Fruit fly (Drosophila melanogaster) whole organism, embryonic: Measurements from ENCODE around the gene CG8671.

Experiments
- Aef1 ChIP-seq: fragments of 200-800 bp; sonication (Bioruptor generic); IDR thresholded peaks from 3 replicates; pipeline ENCODE4 v1.3.6; 2022; ENCODE audit warnings: missing biosample characterization, missing genetic modification characterization
- Atf3 ChIP-seq: fragments of 200-800 bp; sonication (Bioruptor generic); optimal IDR thresholded peaks from 3 replicates; lab custom pipeline; 2016; ENCODE audit warnings: missing biosample characterization, missing genetic modification characterization
- Atf6 ChIP-seq: fragments of 200-800 bp; sonication (Bioruptor generic); IDR thresholded peaks from 2 replicates; pipeline ENCODE4 v1.3.6; 2022; ENCODE audit warnings: missing biosample characterization, missing genetic modification characterization
- B-H2 ChIP-seq: fragments of 200-800 bp; sonication (Bioruptor generic); optimal IDR thresholded peaks from 2 replicates; lab custom pipeline; 2018; ENCODE audit warnings: missing biosample characterization, mild to moderate bottlenecking, missing genetic modification characterization
- C15 ChIP-seq: fragments of 200-800 bp; sonication (Bioruptor generic); IDR thresholded peaks from 3 replicates; pipeline ENCODE4 v1.3.6; 2022; ENCODE audit warnings: missing biosample characterization, missing genetic modification characterization
- CG10147 ChIP-seq: fragments of 200-800 bp; sonication (Bioruptor generic); optimal IDR thresholded peaks from 2 replicates; lab custom pipeline; 2019; ENCODE audit warnings: missing biosample characterization, mild to moderate bottlenecking, missing genetic modification characterization, moderate library complexity
- CG11723 ChIP-seq: fragments of 200-800 bp; sonication (Bioruptor generic); optimal IDR thresholded peaks from 2 replicates; lab custom pipeline; 2017; ENCODE audit warnings: missing biosample characterization, mild to moderate bottlenecking, missing genetic modification characterization
- CG12942 ChIP-seq: fragments of 200-800 bp; sonication (Bioruptor generic); optimal IDR thresholded peaks from 3 replicates; lab custom pipeline; 2016; ENCODE audit warnings: missing biosample characterization, missing genetic modification characterization
- CG15269 ChIP-seq: fragments of 200-800 bp; sonication (Bioruptor generic); optimal IDR thresholded peaks from 2 replicates; lab custom pipeline; 2018; ENCODE audit warnings: missing biosample characterization, mild to moderate bottlenecking, missing genetic modification characterization, moderate library complexity
- CG17385 ChIP-seq: fragments of 200-800 bp; sonication (Bioruptor generic); optimal IDR thresholded peaks from 3 replicates; lab custom pipeline; 2018; ENCODE audit warnings: missing biosample characterization, mild to moderate bottlenecking, missing genetic modification characterization
- CG18764 ChIP-seq: fragments of 200-800 bp; sonication (Bioruptor generic); optimal IDR thresholded peaks from 3 replicates; lab custom pipeline; 2016; ENCODE audit warnings: missing biosample characterization, missing genetic modification characterization
- CG31224 ChIP-seq: fragments of 200-800 bp; sonication (Bioruptor generic); IDR thresholded peaks from 2 replicates; pipeline ENCODE4 v1.3.6; 2022; ENCODE audit warnings: missing biosample characterization, missing genetic modification characterization
- CG34376 ChIP-seq: fragments of 200-800 bp; sonication (Bioruptor generic); optimal IDR thresholded peaks from 2 replicates; lab custom pipeline; 2018; ENCODE audit warnings: missing biosample characterization, mild to moderate bottlenecking, missing genetic modification characterization
- CG4328 ChIP-seq: fragments of 200-800 bp; sonication (Bioruptor generic); optimal IDR thresholded peaks from 3 replicates; lab custom pipeline; 2017; ENCODE audit warnings: missing biosample characterization, missing genetic modification reagents, missing genetic modification characterization
- CG6683 ChIP-seq: fragments of 200-800 bp; sonication (Bioruptor generic); optimal IDR thresholded peaks from 2 replicates; lab custom pipeline; 2017; ENCODE audit warnings: missing biosample characterization, mild to moderate bottlenecking, missing genetic modification characterization, missing genetic modification reagents
- CG6765 ChIP-seq: fragments of 200-800 bp; sonication (Bioruptor generic); optimal IDR thresholded peaks from 3 replicates; lab custom pipeline; 2017; ENCODE audit warnings: missing biosample characterization, mild to moderate bottlenecking, missing genetic modification characterization
- CG6854 ChIP-seq: fragments of 200-800 bp; sonication (Bioruptor generic); optimal IDR thresholded peaks from 3 replicates; lab custom pipeline; 2017; ENCODE audit warnings: missing biosample characterization, mild to moderate bottlenecking, missing genetic modification characterization
- CG9609 ChIP-seq: fragments of 200-800 bp; sonication (Bioruptor generic); optimal IDR thresholded peaks from 3 replicates; lab custom pipeline; 2016; ENCODE audit warnings: missing biosample characterization, missing genetic modification characterization
- CG9932 ChIP-seq: fragments of 200-800 bp; sonication (Bioruptor generic); IDR thresholded peaks from 2 replicates; pipeline ENCODE4 v1.3.6; 2022; ENCODE audit warnings: missing biosample characterization, missing genetic modification characterization
- Deaf1 ChIP-seq: fragments of 200-800 bp; optimal IDR thresholded peaks from 3 replicates; lab custom pipeline; 2019; ENCODE audit warnings: missing biosample characterization, mild to moderate bottlenecking, missing genetic modification characterization, moderate library complexity
- Dfd ChIP-seq, 2 experiments: fragments of >200 bp; optimal IDR thresholded peaks; 2 replicates each; lab custom pipeline; 2017; ENCODE audit warnings: missing biosample characterization in 2 of 2, missing genetic modification characterization in 2 of 2
- HLH3B ChIP-seq: fragments of 200-800 bp; sonication (Bioruptor generic); IDR thresholded peaks from 2 replicates; pipeline ENCODE4 v1.3.6; 2022; ENCODE audit warnings: missing biosample characterization, missing genetic modification characterization
- HLH54F ChIP-seq: fragments of 200-800 bp; sonication (Bioruptor generic); optimal IDR thresholded peaks from 3 replicates; lab custom pipeline; 2016; ENCODE audit warnings: missing biosample characterization, missing genetic modification characterization
- HmgZ ChIP-seq: fragments of 200-800 bp; sonication (Bioruptor generic); optimal IDR thresholded peaks from 2 replicates; lab custom pipeline; 2018; ENCODE audit warnings: missing biosample characterization, mild to moderate bottlenecking, missing genetic modification characterization
- Hmr ChIP-seq: fragments of 200-800 bp; sonication (Bioruptor generic); optimal IDR thresholded peaks from 3 replicates; lab custom pipeline; 2017; ENCODE audit warnings: mild to moderate bottlenecking, missing biosample characterization, missing genetic modification reagents, missing genetic modification characterization
- Lim3 ChIP-seq: fragments of 200-800 bp; sonication (Bioruptor generic); IDR thresholded peaks from 2 replicates; pipeline ENCODE4 v1.3.6; 2022; ENCODE audit warnings: missing biosample characterization, missing genetic modification characterization
- Nf-YA ChIP-seq: fragments of 200-800 bp; sonication (Bioruptor generic); IDR thresholded peaks from 2 replicates; pipeline ENCODE4 v1.3.6; 2022; ENCODE audit warnings: missing biosample characterization, missing genetic modification characterization
- NfI ChIP-seq: fragments of 200-800 bp; sonication (Bioruptor generic); optimal IDR thresholded peaks from 3 replicates; lab custom pipeline; 2018; ENCODE audit warnings: missing biosample characterization, mild to moderate bottlenecking, missing genetic modification characterization, moderate library complexity
- Sox102F ChIP-seq: fragments of 200-800 bp; sonication (Bioruptor generic); optimal IDR thresholded peaks from 2 replicates; lab custom pipeline; 2018; ENCODE audit warnings: missing biosample characterization, mild to moderate bottlenecking, missing genetic modification characterization, moderate library complexity
- Ssrp ChIP-seq: fragments of 200-800 bp; sonication (Bioruptor generic); optimal IDR thresholded peaks from 2 replicates; lab custom pipeline; 2018; ENCODE audit warnings: missing biosample characterization, mild to moderate bottlenecking, missing genetic modification characterization, moderate library complexity
- al ChIP-seq: fragments of 200-800 bp; sonication (Bioruptor generic); IDR thresholded peaks from 2 replicates; pipeline ENCODE4 v1.3.6; 2022; ENCODE audit warnings: missing biosample characterization, missing genetic modification characterization
- amos ChIP-seq: fragments of 200-800 bp; sonication (Bioruptor generic); IDR thresholded peaks from 2 replicates; pipeline ENCODE4 v1.3.6; 2022; ENCODE audit warnings: missing biosample characterization, missing genetic modification characterization; ENCODE audit not compliant: partially characterized antibody
- cad ChIP-seq: fragments of >200 bp; optimal IDR thresholded peaks from 2 replicates; lab custom pipeline; 2017; ENCODE audit warnings: missing biosample characterization, missing genetic modification characterization
- chif ChIP-seq, 2 experiments: fragments of 200-800 bp; sonication (Bioruptor generic); optimal IDR thresholded peaks; 3 replicates each; lab custom pipeline; 2016; ENCODE audit warnings: missing biosample characterization in 2 of 2, missing genetic modification characterization in 2 of 2
- dati ChIP-seq: fragments of 200-800 bp; sonication (Bioruptor generic); IDR thresholded peaks from 2 replicates; pipeline ENCODE4 v1.3.6; 2022; ENCODE audit warnings: missing biosample characterization, missing genetic modification characterization
- dmrt11E ChIP-seq: fragments of 200-800 bp; sonication (Bioruptor generic); optimal IDR thresholded peaks from 3 replicates; lab custom pipeline; 2018; ENCODE audit warnings: missing biosample characterization, mild to moderate bottlenecking, missing genetic modification characterization, moderate library complexity
- dpn ChIP-seq, 2 experiments: fragments of 200-800 bp; sonication (Bioruptor generic); optimal IDR thresholded peaks; 3 replicates each; lab custom pipeline; 2016; ENCODE audit warnings: missing biosample characterization in 2 of 2, missing genetic modification characterization in 2 of 2
- dysf ChIP-seq: fragments of 200-800 bp; sonication (Bioruptor generic); IDR thresholded peaks from 3 replicates; pipeline ENCODE4 v1.3.6; 2022; ENCODE audit warnings: missing biosample characterization, missing genetic modification characterization
- ftz-f1 ChIP-seq: fragments of 200-800 bp; sonication (Bioruptor generic); optimal IDR thresholded peaks from 2 replicates; lab custom pipeline; 2016; ENCODE audit warnings: missing biosample characterization, missing genetic modification characterization
- gcm ChIP-seq: fragments of 200-800 bp; sonication (Bioruptor generic); optimal IDR thresholded peaks from 2 replicates; lab custom pipeline; 2019; ENCODE audit warnings: missing biosample characterization, mild to moderate bottlenecking, missing genetic modification characterization, moderate library complexity
- klu ChIP-seq: fragments of 200-800 bp; sonication (Bioruptor generic); IDR thresholded peaks from 2 replicates; pipeline ENCODE4 v1.3.6; 2022; ENCODE audit warnings: missing biosample characterization, missing genetic modification characterization
- mirr ChIP-seq: fragments of 200-800 bp; sonication (Bioruptor generic); optimal IDR thresholded peaks from 3 replicates; lab custom pipeline; 2018; ENCODE audit warnings: missing biosample characterization, mild to moderate bottlenecking, missing genetic modification characterization
- nmo ChIP-seq: fragments of 200-800 bp; sonication (Bioruptor generic); optimal IDR thresholded peaks from 2 replicates; lab custom pipeline; 2018; ENCODE audit warnings: missing biosample characterization, mild to moderate bottlenecking, missing genetic modification characterization, moderate library complexity
- prd ChIP-seq, 3 experiments: fragments of >200 bp in 2 of 3; fragments of 200-800 bp in 1 of 3; sonication (Bioruptor generic) in 1 of 3; optimal IDR thresholded peaks in 2 of 3; IDR thresholded peaks in 1 of 3; 2 replicates in 2 of 3; 3 replicates in 1 of 3; pipeline versions ENCODE4 v1.3.6 to Lab custom; 2017 to 2022; ENCODE audit warnings: missing biosample characterization in 1 of 3, missing genetic modification characterization in 1 of 3
- psq ChIP-seq: fragments of 200-800 bp; sonication (Bioruptor generic); optimal IDR thresholded peaks from 2 replicates; lab custom pipeline; 2017; ENCODE audit warnings: missing biosample characterization, missing genetic modification characterization
- stwl ChIP-seq: fragments of 200-800 bp; sonication (Bioruptor generic); optimal IDR thresholded peaks from 3 replicates; lab custom pipeline; 2018; ENCODE audit warnings: missing biosample characterization, mild to moderate bottlenecking, missing genetic modification characterization, moderate library complexity
- tap ChIP-seq: fragments of 200-800 bp; optimal IDR thresholded peaks from 3 replicates; lab custom pipeline; 2019; ENCODE audit warnings: missing biosample characterization, mild to moderate bottlenecking, missing genetic modification characterization, moderate library complexity
- tio ChIP-seq: fragments of 200-800 bp; sonication (Bioruptor generic); optimal IDR thresholded peaks from 2 replicates; lab custom pipeline; 2017; ENCODE audit warnings: missing biosample characterization, missing genetic modification characterization, inconsistent platforms
- unpg ChIP-seq: fragments of 200-800 bp; sonication (Bioruptor generic); optimal IDR thresholded peaks from 3 replicates; lab custom pipeline; 2018; ENCODE audit warnings: missing biosample characterization, mild to moderate bottlenecking, missing genetic modification characterization, moderate library complexity

The CG8671 gene

DNA sequence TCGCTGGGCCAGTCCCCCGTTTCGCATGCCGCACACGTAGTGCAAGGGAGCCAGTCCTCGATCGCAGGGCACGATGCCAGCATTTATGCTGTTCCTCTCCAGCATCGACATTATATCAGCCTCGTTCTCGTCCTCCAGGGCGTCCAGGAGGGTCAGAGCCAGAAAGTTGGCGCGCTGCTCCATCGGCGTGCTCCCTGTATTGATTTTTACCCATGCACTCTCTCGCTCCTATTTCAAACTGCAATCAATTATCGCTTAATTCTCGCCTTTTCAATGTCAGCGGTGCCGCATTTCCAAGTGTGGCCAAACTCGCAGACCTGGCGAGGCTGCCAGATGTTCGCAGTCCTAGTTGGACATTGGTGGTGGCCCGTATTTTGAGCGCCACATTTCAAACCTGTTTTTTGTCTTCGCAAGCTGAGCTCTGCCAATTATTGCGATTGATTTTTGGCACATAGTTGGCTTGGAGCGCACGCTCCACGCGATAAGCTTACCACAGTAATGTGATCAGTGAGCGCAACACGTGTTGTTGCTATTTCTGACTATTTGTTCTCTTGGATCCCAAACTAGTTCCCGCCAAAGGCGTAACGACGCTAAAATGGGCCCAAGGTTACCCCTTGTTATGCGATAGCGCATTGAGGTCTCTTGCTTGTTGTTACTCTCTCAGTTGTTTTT lies 44.4 kb upstream of the CG8671 start, which contains the start of gene CG8679 (continued):
- TF ChIP-seq HmgZ (tag; lab: Kevin White, UChicago) (peak; percentile 60), amos (GFP tag; lab: Robert Waterston, UW) (peak; percentile 49; the same call in 1 of the 2 replicates), CG9932 (0 out of 2 replicates have a peak, but pooled peaks have one; percentile 25), CG6854 (GFP tag; lab: Kevin White, UChicago) (no peak), unpg (GFP tag; lab: Kevin White, UChicago) (no peak), CG6765 (GFP tag; lab: Kevin White, UChicago) (no peak), CG34376 (GFP tag; lab: Kevin White, UChicago) (peak; percentile 77)

DNA sequence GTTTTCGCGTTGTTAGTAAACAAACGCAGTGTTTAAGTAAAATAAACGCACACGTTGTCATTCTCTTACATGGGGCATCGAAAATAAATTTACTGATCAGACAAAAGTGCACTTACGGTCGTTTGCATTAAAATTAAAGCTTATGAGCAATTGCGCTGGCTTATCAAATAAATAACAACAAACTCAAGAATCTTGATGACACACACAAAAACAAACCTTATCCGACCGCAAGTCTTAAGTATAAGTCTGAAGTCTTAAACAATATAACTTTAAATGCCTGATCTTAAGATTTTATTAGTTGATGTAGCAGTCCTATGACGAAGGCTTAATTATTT lies 43.9 kb upstream of the CG8671 start:
- no peak for TF ChIP-seq CG17385
- TF ChIP-seq chif (GFP tag; optimal IDR thresholded peaks at IDR 0.05; lab: Kevin White, UChicago), result no peak
- TF ChIP-seq Deaf1, result no peak
- no peak for TF ChIP-seq C15 (GFP tag; lab: Robert Waterston, UW)
- TF ChIP-seq CG12942, result no peak
- TF ChIP-seq psq (GFP tag; lab: Kevin White, UChicago), result no peak
- TF ChIP-seq klu (GFP tag; lab: Robert Waterston, UW), result no peak
- no peak for TF ChIP-seq CG9609 (GFP tag; lab: Kevin White, UChicago)
- TF ChIP-seq Lim3 (GFP tag; lab: Robert Waterston, UW), result no peak
- TF ChIP-seq nmo (GFP tag; lab: Kevin White, UChicago), result no peak
- TF ChIP-seq Dfd (GFP tag; optimal IDR thresholded peaks at IDR 0.05; lab: Kevin White, UChicago), result no peak
- no peak for TF ChIP-seq mirr (GFP tag; lab: Kevin White, UChicago)
- no peak for TF ChIP-seq HLH54F (GFP tag; lab: Kevin White, UChicago)
- TF ChIP-seq NfI, result no peak
- TF ChIP-seq CG11723 (GFP tag; lab: Kevin White, UChicago), result no peak
- no peak for TF ChIP-seq CG10147 (GFP tag; lab: Kevin White, UChicago)
- TF ChIP-seq dmrt11E, result peak; percentile 9
- TF ChIP-seq Ssrp (tag; lab: Kevin White, UChicago), result no peak
- TF ChIP-seq dati (GFP tag; lab: Robert Waterston, UW), result no peak
- TF ChIP-seq al (GFP tag; lab: Robert Waterston, UW), result no peak
- no peak for TF ChIP-seq dysf (GFP tag; lab: Robert Waterston, UW)
- TF ChIP-seq stwl (tag; lab: Kevin White, UChicago), result no peak
- peak; percentile 15 for TF ChIP-seq tap (tag; lab: Kevin White, UChicago)
- no peak for TF ChIP-seq dpn (GFP tag; optimal IDR thresholded peaks at IDR 0.05; lab: Kevin White, UChicago)
- no peak for TF ChIP-seq Nf-YA (GFP tag; lab: Robert Waterston, UW)
- no peak for TF ChIP-seq ftz-f1 (GFP tag; lab: Kevin White, UChicago)
- no peak for TF ChIP-seq CG31224
- no peak for TF ChIP-seq Atf6
- TF ChIP-seq Hmr (GFP tag; lab: Kevin White, UChicago), result no peak
- TF ChIP-seq HLH3B (GFP tag; lab: Robert Waterston, UW), result no peak; the same call in 1 of the 2 replicates
- TF ChIP-seq CG4328 (GFP tag; lab: Kevin White, UChicago), result peak; percentile 24
- no peak for TF ChIP-seq CG6683 (GFP tag; lab: Kevin White, UChicago)
- no peak for TF ChIP-seq CG18764 (GFP tag; lab: Kevin White, UChicago)
- TF ChIP-seq Atf3 (GFP tag; lab: Kevin White, UChicago), result no peak
- no peak for TF ChIP-seq Aef1 (GFP tag; lab: Robert Waterston, UW)
- TF ChIP-seq CG15269 (tag; lab: Kevin White, UChicago), result no peak
- no peak for TF ChIP-seq prd (optimal IDR thresholded peaks at IDR 0.05; lab: Kevin White, UChicago)
- no peak for TF ChIP-seq prd (GFP tag; IDR thresholded peaks at IDR 0.05; lab: Robert Waterston, UW)
- no peak for TF ChIP-seq tio (GFP tag; lab: Kevin White, UChicago)
- no peak for TF ChIP-seq Sox102F
- TF ChIP-seq cad (GFP tag; lab: Kevin White, UChicago), result no peak
- no peak for TF ChIP-seq B-H2 (GFP tag; lab: Kevin White, UChicago)
- TF ChIP-seq gcm (GFP tag; lab: Kevin White, UChicago), result no peak
